Worm (Caenorhabditis elegans) whole organism, L3 larva: ENCODE data around the gene ZC504.1.

Experiments
- aly-2 ChIP-seq: fragments of 150-350 bp; optimal IDR thresholded peaks from 2 replicates; lab custom pipeline; 2014; ENCODE audit warnings: missing biosample characterization, missing genetic modification characterization
- lin-39 ChIP-seq: fragments of 150-350 bp; optimal IDR thresholded peaks from 2 replicates; lab custom pipeline; 2018; ENCODE audit warnings: missing biosample characterization, missing genetic modification reagents, missing genetic modification characterization
- tbx-2 ChIP-seq: sonication (generic microtip); optimal IDR thresholded peaks from 2 replicates; lab custom pipeline; 2016; ENCODE audit warnings: mild to moderate bottlenecking, missing genetic modification characterization, missing compliant biosample characterization
- unc-39 ChIP-seq: sonication (generic microtip); optimal IDR thresholded peaks from 4 replicates; lab custom pipeline; 2017; ENCODE audit warnings: missing biosample characterization, missing genetic modification characterization
- unc-62 ChIP-seq: fragments of 150-350 bp; sonication (generic microtip); optimal IDR thresholded peaks from 4 replicates; lab custom pipeline; 2014; ENCODE audit warnings: missing biosample characterization, missing genetic modification reagents, missing genetic modification characterization

- TF ChIP-seq unc-39 (tag; lab: Kevin White, UChicago) (no peak), lin-39 (tag; lab: Kevin White, UChicago) (no peak), unc-62 (GFP tag; lab: Kevin White, UChicago) (no peak), tbx-2 (tag; lab: Kevin White, UChicago) (no peak), aly-2 (tag; lab: Kevin White, UChicago) (no peak)
Observed at ce11 chrX:10395668-10396067, 11.3 kb upstream of the ZC504.1 start.
